Fruit fly (Drosophila melanogaster) whole organism, embryonic: ENCODE results near the gene mad2.

Experiments
- CG11398 ChIP-seq: fragments of 200-800 bp; sonication (Bioruptor generic); optimal IDR thresholded peaks from 2 replicates; lab custom pipeline; 2016; ENCODE audit warnings: missing biosample characterization, missing genetic modification characterization
- CG11504 ChIP-seq: fragments of 200-800 bp; sonication (Bioruptor generic); optimal IDR thresholded peaks from 3 replicates; lab custom pipeline; 2019; ENCODE audit warnings: missing biosample characterization, mild to moderate bottlenecking, missing genetic modification characterization, moderate library complexity
- CG11723 ChIP-seq: fragments of 200-800 bp; sonication (Bioruptor generic); optimal IDR thresholded peaks from 2 replicates; lab custom pipeline; 2017; ENCODE audit warnings: missing biosample characterization, mild to moderate bottlenecking, missing genetic modification characterization
- CG12236 ChIP-seq: fragments of 200-800 bp; sonication (Bioruptor generic); optimal IDR thresholded peaks from 2 replicates; lab custom pipeline; 2016; ENCODE audit warnings: missing biosample characterization, missing genetic modification characterization
- CG1233 ChIP-seq: fragments of 200-800 bp; sonication (Bioruptor generic); optimal IDR thresholded peaks from 4 replicates; lab custom pipeline; 2018; ENCODE audit warnings: missing biosample characterization, mild to moderate bottlenecking, missing genetic modification characterization
- CG1529 ChIP-seq: fragments of 200-800 bp; sonication (Bioruptor generic); optimal IDR thresholded peaks from 3 replicates; lab custom pipeline; 2018; ENCODE audit warnings: missing biosample characterization, missing genetic modification characterization
- CG15601 ChIP-seq: fragments of 200-800 bp; sonication (Bioruptor generic); optimal IDR thresholded peaks from 3 replicates; lab custom pipeline; 2019; ENCODE audit warnings: missing biosample characterization, mild to moderate bottlenecking, missing genetic modification characterization, moderate library complexity
- CG1832 ChIP-seq: fragments of 200-800 bp; sonication (Bioruptor generic); optimal IDR thresholded peaks from 2 replicates; lab custom pipeline; 2017; ENCODE audit warnings: missing biosample characterization, mild to moderate bottlenecking, missing genetic modification characterization, inconsistent platforms
- CG18619 ChIP-seq: fragments of 200-800 bp; sonication (Bioruptor generic); optimal IDR thresholded peaks from 3 replicates; lab custom pipeline; 2017; ENCODE audit warnings: missing biosample characterization, mild to moderate bottlenecking, missing genetic modification characterization
- CG2889 ChIP-seq: fragments of 200-800 bp; sonication (Bioruptor generic); IDR thresholded peaks from 3 replicates; pipeline ENCODE4 v1.3.6; 2022; ENCODE audit warnings: missing biosample characterization, missing genetic modification characterization
- CG30403 ChIP-seq: fragments of 200-800 bp; sonication (Bioruptor generic); optimal IDR thresholded peaks from 3 replicates; lab custom pipeline; 2016; ENCODE audit warnings: missing biosample characterization, missing genetic modification characterization
- CG31224 ChIP-seq: fragments of 200-800 bp; sonication (Bioruptor generic); IDR thresholded peaks from 2 replicates; pipeline ENCODE4 v1.3.6; 2022; ENCODE audit warnings: missing biosample characterization, missing genetic modification characterization
- CG32532 ChIP-seq: fragments of 200-800 bp; sonication (Bioruptor generic); IDR thresholded peaks from 2 replicates; pipeline ENCODE4 v1.3.6; 2022; ENCODE audit warnings: missing biosample characterization, missing genetic modification characterization
- CG34422 ChIP-seq: fragments of 200-800 bp; sonication (Bioruptor generic); IDR thresholded peaks from 3 replicates; pipeline ENCODE4 v1.3.6; 2022; ENCODE audit warnings: missing biosample characterization, missing genetic modification characterization
- CG4820 ChIP-seq: fragments of 200-800 bp; sonication (Bioruptor generic); optimal IDR thresholded peaks from 3 replicates; lab custom pipeline; 2016; ENCODE audit warnings: missing biosample characterization, missing genetic modification characterization
- CG5245 ChIP-seq: fragments of 200-800 bp; sonication (Bioruptor generic); optimal IDR thresholded peaks from 3 replicates; lab custom pipeline; 2016; ENCODE audit warnings: missing biosample characterization, missing genetic modification characterization
- CG6854 ChIP-seq: fragments of 200-800 bp; sonication (Bioruptor generic); optimal IDR thresholded peaks from 3 replicates; lab custom pipeline; 2017; ENCODE audit warnings: missing biosample characterization, mild to moderate bottlenecking, missing genetic modification characterization
- CG7987 ChIP-seq: fragments of 200-800 bp; sonication (Bioruptor generic); optimal IDR thresholded peaks from 2 replicates; lab custom pipeline; 2018; ENCODE audit warnings: missing biosample characterization, mild to moderate bottlenecking, missing genetic modification characterization, moderate library complexity
- Doc2 ChIP-seq: fragments of 200-800 bp; sonication (Bioruptor generic); IDR thresholded peaks from 2 replicates; pipeline ENCODE4 v1.3.6; 2022; ENCODE audit warnings: missing biosample characterization, missing genetic modification characterization
- Dref ChIP-seq: fragments of 200-800 bp; sonication (Bioruptor generic); IDR thresholded peaks from 2 replicates; pipeline ENCODE4 v1.3.6; 2022; ENCODE audit warnings: missing biosample characterization, missing genetic modification characterization
- Drgx ChIP-seq: fragments of 200-800 bp; sonication (Bioruptor generic); IDR thresholded peaks from 2 replicates; pipeline ENCODE4 v1.3.6; 2022; ENCODE audit warnings: missing biosample characterization, missing genetic modification characterization
- E2f2 ChIP-seq: fragments of 200-800 bp; sonication (Bioruptor generic); IDR thresholded peaks from 2 replicates; pipeline ENCODE4 v1.3.6; 2022; ENCODE audit warnings: missing biosample characterization, missing genetic modification characterization
- Gug ChIP-seq: fragments of 200-800 bp; sonication (Bioruptor generic); IDR thresholded peaks from 4 replicates; pipeline ENCODE4 v1.3.6; 2022; ENCODE audit warnings: missing biosample characterization, missing genetic modification characterization
- HHEX ChIP-seq: fragments of 200-800 bp; sonication (Bioruptor generic); optimal IDR thresholded peaks from 3 replicates; lab custom pipeline; 2017; ENCODE audit warnings: missing biosample characterization, mild to moderate bottlenecking, missing genetic modification characterization, missing genetic modification reagents
- HLH54F ChIP-seq: fragments of 200-800 bp; sonication (Bioruptor generic); optimal IDR thresholded peaks from 3 replicates; lab custom pipeline; 2016; ENCODE audit warnings: missing biosample characterization, missing genetic modification characterization
- Oli ChIP-seq: fragments of 200-800 bp; sonication (Bioruptor generic); optimal IDR thresholded peaks from 2 replicates; lab custom pipeline; 2018; ENCODE audit warnings: missing biosample characterization, mild to moderate bottlenecking, missing genetic modification characterization, moderate library complexity
- Stat92E ChIP-seq, 3 experiments: fragments of >200 bp in 2 of 3; fragments of 200-800 bp in 1 of 3; sonication (Bioruptor generic) in 1 of 3; optimal IDR thresholded peaks; 2 replicates each; lab custom pipeline; 2017 to 2019; ENCODE audit warnings: missing biosample characterization in 3 of 3, missing genetic modification characterization in 3 of 3, mild to moderate bottlenecking in 1 of 3, moderate library complexity in 1 of 3
- ab ChIP-seq: fragments of 200-800 bp; sonication (Bioruptor generic); optimal IDR thresholded peaks from 2 replicates; lab custom pipeline; 2016; ENCODE audit warnings: missing biosample characterization, missing genetic modification characterization
- ase ChIP-seq: fragments of 200-800 bp; sonication (Bioruptor generic); IDR thresholded peaks from 3 replicates; pipeline ENCODE4 v1.3.6; 2022; ENCODE audit warnings: missing biosample characterization, missing genetic modification characterization
- bbx ChIP-seq: fragments of 200-800 bp; sonication (Bioruptor generic); IDR thresholded peaks from 2 replicates; pipeline ENCODE4 v1.3.6; 2022; ENCODE audit warnings: missing biosample characterization, missing genetic modification characterization; ENCODE audit not compliant: partially characterized antibody
- chinmo ChIP-seq: fragments of 200-800 bp; sonication (Bioruptor generic); IDR thresholded peaks from 4 replicates; pipeline ENCODE4 v1.3.6; 2022; ENCODE audit warnings: missing biosample characterization, missing genetic modification characterization; ENCODE audit not compliant: partially characterized antibody
- crol ChIP-seq: fragments of 200-800 bp; sonication (Bioruptor generic); IDR thresholded peaks from 2 replicates; pipeline ENCODE4 v1.3.6; 2022; ENCODE audit warnings: missing biosample characterization, missing genetic modification characterization
- en ChIP-seq: fragments of 200-800 bp; sonication (Bioruptor generic); optimal IDR thresholded peaks from 2 replicates; lab custom pipeline; 2016; ENCODE audit warnings: missing biosample characterization, missing genetic modification characterization
- esg ChIP-seq: fragments of 200-800 bp; sonication (Bioruptor generic); conservative IDR thresholded peaks from 2 replicates; pipeline ENCODE4 v1.3.6; 2022; ENCODE audit warnings: missing biosample characterization, missing genetic modification characterization
- exex ChIP-seq: fragments of 200-800 bp; sonication (Bioruptor generic); optimal IDR thresholded peaks from 4 replicates; lab custom pipeline; 2018; ENCODE audit warnings: missing biosample characterization, mild to moderate bottlenecking, missing genetic modification characterization, moderate library complexity
- fd102C ChIP-seq: fragments of 200-800 bp; sonication (Bioruptor generic); optimal IDR thresholded peaks from 2 replicates; lab custom pipeline; 2018; ENCODE audit warnings: missing biosample characterization, mild to moderate bottlenecking, missing genetic modification characterization, moderate library complexity
- fru ChIP-seq: fragments of >200 bp; optimal IDR thresholded peaks from 2 replicates; lab custom pipeline; 2017
- gcm ChIP-seq: fragments of 200-800 bp; sonication (Bioruptor generic); optimal IDR thresholded peaks from 2 replicates; lab custom pipeline; 2019; ENCODE audit warnings: missing biosample characterization, mild to moderate bottlenecking, missing genetic modification characterization, moderate library complexity
- inv ChIP-seq: fragments of 200-800 bp; sonication (Bioruptor generic); IDR thresholded peaks from 2 replicates; pipeline ENCODE4 v1.3.6; 2022; ENCODE audit warnings: missing biosample characterization, missing genetic modification characterization; ENCODE audit not compliant: partially characterized antibody
- kay ChIP-seq: fragments of 200-800 bp; sonication (Bioruptor generic); optimal IDR thresholded peaks from 2 replicates; lab custom pipeline; 2016; ENCODE audit warnings: missing biosample characterization, missing genetic modification characterization
- lbe ChIP-seq: fragments of 200-800 bp; sonication (Bioruptor generic); optimal IDR thresholded peaks from 2 replicates; lab custom pipeline; 2016; ENCODE audit warnings: missing biosample characterization, mild to moderate bottlenecking, missing genetic modification characterization
- phol ChIP-seq: fragments of 200-800 bp; sonication (Bioruptor generic); optimal IDR thresholded peaks from 3 replicates; lab custom pipeline; 2018; ENCODE audit warnings: missing biosample characterization, mild to moderate bottlenecking, missing genetic modification characterization, moderate library complexity
- ro ChIP-seq: fragments of 200-800 bp; sonication (Bioruptor generic); IDR thresholded peaks from 2 replicates; pipeline ENCODE4 v1.3.6; 2022; ENCODE audit warnings: missing biosample characterization, missing genetic modification characterization
- sens ChIP-seq: fragments of 200-800 bp; sonication (Bioruptor generic); peaks from one replicate; lab custom pipeline; 2016; ENCODE audit warnings: missing biosample characterization, missing genetic modification characterization
- sima ChIP-seq: fragments of 200-800 bp; sonication (Bioruptor generic); optimal IDR thresholded peaks from 2 replicates; lab custom pipeline; 2016; ENCODE audit warnings: missing biosample characterization, missing genetic modification characterization
- slbo ChIP-seq: fragments of 200-800 bp; sonication (Bioruptor generic); IDR thresholded peaks from 2 replicates; pipeline ENCODE4 v1.3.6; 2022; ENCODE audit warnings: missing biosample characterization, missing genetic modification characterization
- so ChIP-seq: fragments of 200-800 bp; sonication (Bioruptor generic); IDR thresholded peaks from 3 replicates; pipeline ENCODE4 v1.3.6; 2022; ENCODE audit warnings: missing biosample characterization, missing genetic modification characterization
- stwl ChIP-seq: fragments of 200-800 bp; sonication (Bioruptor generic); optimal IDR thresholded peaks from 3 replicates; lab custom pipeline; 2018; ENCODE audit warnings: missing biosample characterization, mild to moderate bottlenecking, missing genetic modification characterization, moderate library complexity
- sug ChIP-seq: fragments of 200-800 bp; optimal IDR thresholded peaks from 2 replicates; lab custom pipeline; 2019; ENCODE audit warnings: missing biosample characterization, mild to moderate bottlenecking, missing genetic modification characterization, moderate library complexity
- tna ChIP-seq: fragments of 200-800 bp; sonication (Bioruptor generic); IDR thresholded peaks from 2 replicates; pipeline ENCODE4 v1.3.6; 2022; ENCODE audit warnings: missing biosample characterization, missing genetic modification characterization; ENCODE audit not compliant: partially characterized antibody
- unpg ChIP-seq: fragments of 200-800 bp; sonication (Bioruptor generic); optimal IDR thresholded peaks from 3 replicates; lab custom pipeline; 2018; ENCODE audit warnings: missing biosample characterization, mild to moderate bottlenecking, missing genetic modification characterization, moderate library complexity
- yki ChIP-seq: fragments of >200 bp; optimal IDR thresholded peaks from 3 replicates; lab custom pipeline; 2018
- zf30C ChIP-seq: fragments of 200-800 bp; sonication (Bioruptor generic); optimal IDR thresholded peaks from 3 replicates; lab custom pipeline; 2018; ENCODE audit warnings: missing biosample characterization, mild to moderate bottlenecking, missing genetic modification characterization

The mad2 gene

dm6 chr3L:5797274-5797673 is 15.6 kb downstream of the mad2 start (continued):
- TF ChIP-seq CG6854 (no peak), crol (GFP tag; lab: Robert Waterston, UW) (peak; percentile 87), CG5245 (GFP tag; lab: Kevin White, UChicago) (no peak), kay (GFP tag; lab: Kevin White, UChicago) (no peak), phol (tag; lab: Kevin White, UChicago) (no peak), HLH54F (GFP tag; lab: Kevin White, UChicago) (no peak), ro (GFP tag; lab: Robert Waterston, UW) (no peak), zf30C (GFP tag; lab: Kevin White, UChicago) (no peak), sug (no peak), en (GFP tag; lab: Kevin White, UChicago) (no peak), sima (no peak), E2f2 (0 out of 2 replicates have a peak, but pooled peaks have one; percentile 6), CG31224 (GFP tag; lab: Robert Waterston, UW) (no peak), yki (lab: Kevin White, UChicago) (no peak), CG7987 (no peak), CG34422 (no peak), Drgx (GFP tag; lab: Robert Waterston, UW) (no peak), CG2889 (GFP tag; lab: Robert Waterston, UW) (no peak), sens (GFP tag; lab: Kevin White, UChicago) (peak; percentile 20), lbe (no peak), Oli (no peak), exex (no peak), CG32532 (GFP tag; lab: Robert Waterston, UW) (peak; percentile 23; the same call in 1 of the 2 replicates), CG12236 (no peak), Gug (GFP tag; lab: Robert Waterston, UW) (no peak), CG11723 (GFP tag; lab: Kevin White, UChicago) (no peak), Stat92E (GFP tag; optimal IDR thresholded peaks at IDR 0.05; lab: Kevin White, UChicago) (no peak), CG1529 (GFP tag; lab: Kevin White, UChicago) (no peak), Dref (GFP tag; lab: Robert Waterston, UW) (no peak), tna (GFP tag; lab: Robert Waterston, UW) (peak; percentile 29; the same call in 1 of the 2 replicates), CG4820 (GFP tag; lab: Kevin White, UChicago) (no peak), CG1233 (no peak), gcm (GFP tag; lab: Kevin White, UChicago) (peak; percentile 34), so (no peak), HHEX (GFP tag; lab: Kevin White, UChicago) (no peak), fd102C (no peak), CG11504 (tag; lab: Kevin White, UChicago) (no peak), CG30403 (no peak), fru (lab: Kevin White, UChicago) (no peak), CG1832 (no peak), CG18619 (GFP tag; lab: Kevin White, UChicago) (no peak), unpg (GFP tag; lab: Kevin White, UChicago) (no peak), chinmo (peak; percentile 68; the same call in 1 of the 4 replicates), ase (GFP tag; lab: Robert Waterston, UW) (no peak), slbo (no peak), CG11398 (GFP tag; lab: Kevin White, UChicago) (no peak), esg (no peak), CG15601 (tag; lab: Kevin White, UChicago) (no peak), Doc2 (GFP tag; lab: Robert Waterston, UW) (no peak), inv (GFP tag; lab: Robert Waterston, UW) (no peak; the same call in 1 of the 2 replicates), bbx (GFP tag; lab: Robert Waterston, UW) (no peak), stwl (tag; lab: Kevin White, UChicago) (no peak), ab (GFP tag; lab: Kevin White, UChicago) (no peak)
